Worm (Caenorhabditis elegans): Measurements from ENCODE around the gene srx-18.

Gene srx-18

ce11 chrV:17784363-17784762 is 14.3 kb downstream of the srx-18 start:
- no peak for TF ChIP-seq ceh-30 (tag; optimal IDR thresholded peaks at IDR 0.05)
- no peak for TF ChIP-seq ceh-31 (tag; optimal IDR thresholded peaks at IDR 0.05)
- TF ChIP-seq sox-4 (tag; optimal IDR thresholded peaks at IDR 0.05) = no peak
- TF ChIP-seq pax-1 (tag; optimal IDR thresholded peaks at IDR 0.05) = no peak
- TF ChIP-seq syd-9 (tag; optimal IDR thresholded peaks at IDR 0.05) = no peak
- no peak for TF ChIP-seq zip-5 (tag; optimal IDR thresholded peaks at IDR 0.05)
- TF ChIP-seq Y22D7AL.16 (tag; optimal IDR thresholded peaks at IDR 0.05) = no peak
- no peak for TF ChIP-seq hlh-6 (tag; optimal IDR thresholded peaks at IDR 0.05)
- TF ChIP-seq fkh-6 (tag; optimal IDR thresholded peaks at IDR 0.05) = no peak
- TF ChIP-seq pqm-1 (tag; optimal IDR thresholded peaks at IDR 0.05) = no peak
- TF ChIP-seq madf-2 (tag; optimal IDR thresholded peaks at IDR 0.05) = no peak
- no peak for TF ChIP-seq ceh-34 (tag; optimal IDR thresholded peaks at IDR 0.05)
- TF ChIP-seq pha-2 (tag; optimal IDR thresholded peaks at IDR 0.05) = no peak
- TF ChIP-seq fax-1 (tag; optimal IDR thresholded peaks at IDR 0.05) = no peak
- no peak for TF ChIP-seq fkh-10 (GFP tag; optimal IDR thresholded peaks at IDR 0.05)
- TF ChIP-seq pag-3 (tag; optimal IDR thresholded peaks at IDR 0.05; ENCODE audit: borderline replicate concordance) = no peak
- no peak for TF ChIP-seq F13H6.1 (tag; optimal IDR thresholded peaks at IDR 0.05)

ce11 chrV:17783542-17783941 is 15.1 kb downstream of the srx-18 start, which contains the start of gene srab-12:
Gene srab-12 (minus strand): TSS chrV:17783642.
- TF ChIP-seq syd-9 (tag; optimal IDR thresholded peaks at IDR 0.05) (no peak), pha-4 (tag; optimal IDR thresholded peaks at IDR 0.05) (no peak), pax-1 (tag; optimal IDR thresholded peaks at IDR 0.05) (no peak), ztf-16 (tag; optimal IDR thresholded peaks at IDR 0.05) (no peak), dve-1 (tag; optimal IDR thresholded peaks at IDR 0.05) (no peak), ttx-3 (tag; optimal IDR thresholded peaks at IDR 0.05) (no peak), ceh-30 (tag; optimal IDR thresholded peaks at IDR 0.05) (no peak), lim-6 (tag; optimal IDR thresholded peaks at IDR 0.05) (no peak), ceh-18 (tag; optimal IDR thresholded peaks at IDR 0.05) (no peak), pat-9 (tag; optimal IDR thresholded peaks at IDR 0.05) (no peak), ama-1 (optimal IDR thresholded peaks at IDR 0.05) (no peak), sox-2 (GFP tag; IDR thresholded peaks at IDR 0.05) (no peak), hlh-13 (GFP tag; optimal IDR thresholded peaks at IDR 0.05) (no peak), sdc-2 (tag; optimal IDR thresholded peaks at IDR 0.05) (no peak), eyg-1 (tag; optimal IDR thresholded peaks at IDR 0.05) (no peak), rnt-1 (tag; optimal IDR thresholded peaks at IDR 0.05) (no peak), sox-4 (tag; optimal IDR thresholded peaks at IDR 0.05) (no peak), zip-5 (tag; optimal IDR thresholded peaks at IDR 0.05) (no peak)

- TF ChIP-seq ceh-22 (tag; optimal IDR thresholded peaks at IDR 0.05) (no peak), ref-2 (tag; optimal IDR thresholded peaks at IDR 0.05) (no peak), pat-9 (tag; optimal IDR thresholded peaks at IDR 0.05) (no peak), F13H6.1 (tag; optimal IDR thresholded peaks at IDR 0.05) (no peak), ahr-1 (tag; optimal IDR thresholded peaks at IDR 0.05) (no peak), dmd-4 (tag; optimal IDR thresholded peaks at IDR 0.05; ENCODE audit: borderline replicate concordance) (no peak), lin-11 (tag; optimal IDR thresholded peaks at IDR 0.05) (no peak)
Observed at ce11 chrV:17780285-17780684, 18.4 kb downstream of the srx-18 start.

- TF ChIP-seq tbx-7 (tag; optimal IDR thresholded peaks at IDR 0.05) (no peak), fkh-6 (tag; optimal IDR thresholded peaks at IDR 0.05) (no peak), unc-55 (GFP tag; optimal IDR thresholded peaks at IDR 0.05) (no peak), hlh-30 (tag; optimal IDR thresholded peaks at IDR 0.05; ENCODE audit: insufficient read depth) (no peak), ets-4 (tag; optimal IDR thresholded peaks at IDR 0.05) (no peak), elt-2 (tag; optimal IDR thresholded peaks at IDR 0.05) (no peak), ceh-6 (GFP tag; optimal IDR thresholded peaks at IDR 0.05) (no peak), rnt-1 (tag; optimal IDR thresholded peaks at IDR 0.05) (no peak)
Observed at ce11 chrV:17777624-17778023, 21.1 kb downstream of the srx-18 start, which contains the start of gene C47A10.12. Gene C47A10.12 (plus strand): TSS chrV:17777924.

Data from whole organism, late embryonic.